Worm (Caenorhabditis elegans) whole organism, L1 larva: ENCODE results near the gene sas-4.

Experiments
- F16B12.6 ChIP-seq: fragments of 150-350 bp; optimal IDR thresholded peaks from 2 replicates; lab custom pipeline; 2014; ENCODE audit warnings: missing biosample characterization, missing genetic modification characterization
- lsy-2 ChIP-seq, 2 experiments: fragments of 150-350 bp; optimal IDR thresholded peaks; 2 replicates each; lab custom pipeline; 2014; ENCODE audit warnings: missing biosample characterization in 2 of 2, missing genetic modification characterization in 2 of 2
- mdl-1 ChIP-seq, 2 experiments: fragments of 150-350 bp; optimal IDR thresholded peaks; 2 replicates each; lab custom pipeline; 2014 to 2017; ENCODE audit warnings: missing biosample characterization in 2 of 2, missing genetic modification characterization in 2 of 2, inconsistent platforms in 1 of 2
- nhr-12 ChIP-seq: sonication (generic microtip); optimal IDR thresholded peaks from 2 replicates; lab custom pipeline; 2017; ENCODE audit warnings: missing biosample characterization, missing genetic modification characterization
- unc-130 ChIP-seq: fragments of 150-350 bp; optimal IDR thresholded peaks from 2 replicates; lab custom pipeline; 2017; ENCODE audit warnings: missing biosample characterization, missing genetic modification characterization, inconsistent platforms
- unc-62 ChIP-seq: fragments of 150-350 bp; optimal IDR thresholded peaks from 2 replicates; lab custom pipeline; 2014; ENCODE audit warnings: missing biosample characterization, missing genetic modification reagents, missing genetic modification characterization

DNA sequence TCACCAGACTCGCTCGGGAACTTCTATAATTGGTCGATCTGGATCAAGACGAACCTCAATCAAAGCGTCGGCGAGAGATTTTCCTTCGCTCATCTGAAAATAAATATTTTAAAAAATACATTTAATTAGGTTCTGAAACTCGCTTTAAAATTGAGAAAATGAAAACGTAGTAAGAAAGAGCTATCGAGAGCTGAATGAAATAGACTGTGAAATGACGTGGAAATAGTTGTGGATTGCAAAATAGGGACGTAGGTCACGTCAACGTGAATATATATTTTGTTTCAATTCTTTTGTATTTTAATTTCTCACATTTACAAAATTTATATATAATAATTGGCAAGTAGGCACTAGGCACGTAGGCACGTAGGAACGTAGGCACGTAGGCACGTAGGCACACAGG lies 16.0 kb upstream of the sas-4 start, which contains the start of gene ZC262.4:
- TF ChIP-seq lsy-2 (tag; optimal IDR thresholded peaks at IDR 0.05; lab: Kevin White, UChicago) (no peak), unc-130 (tag; lab: Kevin White, UChicago) (no peak), unc-62 (GFP tag; lab: Kevin White, UChicago) (no peak), nhr-12 (tag; lab: Kevin White, UChicago) (no peak), mdl-1 (tag; optimal IDR thresholded peaks at IDR 0.05; lab: Kevin White, UChicago) (no peak), F16B12.6 (no peak)
